Worm (Caenorhabditis elegans): ENCODE data around the gene dlat-1.

- no peak for TF ChIP-seq nhr-77 (tag; optimal IDR thresholded peaks at IDR 0.05)
- TF ChIP-seq nhr-90 (tag; optimal IDR thresholded peaks at IDR 0.05; ENCODE audit: poor library complexity): no peak
- no peak for TF ChIP-seq ztf-4 (tag; optimal IDR thresholded peaks at IDR 0.05)
- TF ChIP-seq unc-86 (tag; optimal IDR thresholded peaks at IDR 0.05): no peak
- no peak for TF ChIP-seq ets-5 (GFP tag; IDR thresholded peaks at IDR 0.05)
- no peak for TF ChIP-seq tbx-2 (tag; optimal IDR thresholded peaks at IDR 0.05)
- no peak for TF ChIP-seq swsn-7 (tag; optimal IDR thresholded peaks at IDR 0.05)
- no peak for TF ChIP-seq fkh-10 (GFP tag; optimal IDR thresholded peaks at IDR 0.05)
Observed at ce11 chrV:14457070-14457469, 10.0 kb upstream of the dlat-1 start, which contains the start of gene coh-3.

Data from whole organism, L1 larva.